Worm (Caenorhabditis elegans) whole organism, L4 larva: ENCODE results near the gene mrps-23.

ENCODE experiments used
- F10B5.3 ChIP-seq: sonication (generic microtip); optimal IDR thresholded peaks from 2 replicates; lab custom pipeline; 2016; ENCODE audit warnings: mild to moderate bottlenecking, missing genetic modification characterization, missing compliant biosample characterization
- F26F4.8 ChIP-seq: fragments of 200-800 bp; sonication (Bioruptor generic); conservative IDR thresholded peaks from 2 replicates; pipeline ENCODE4 v1.3.6; 2022; ENCODE audit warnings: missing genetic modification characterization, missing compliant biosample characterization
- F44E2.7 ChIP-seq: fragments of 200-800 bp; sonication (Bioruptor generic); IDR thresholded peaks from 2 replicates; pipeline ENCODE4 v2.1.2; 2022; ENCODE audit warnings: missing genetic modification characterization, missing compliant biosample characterization
- ZK546.5 ChIP-seq, 2 experiments: sonication (generic microtip); optimal IDR thresholded peaks; 2 replicates each; lab custom pipeline; 2017; ENCODE audit warnings: missing biosample characterization in 2 of 2, missing genetic modification characterization in 2 of 2
- aly-2 ChIP-seq: sonication (generic microtip); optimal IDR thresholded peaks from 2 replicates; lab custom pipeline; 2018; ENCODE audit warnings: missing biosample characterization, missing genetic modification characterization
- ama-1 ChIP-seq: fragments of 150-350 bp; optimal IDR thresholded peaks from 2 replicates; lab custom pipeline; 2014; ENCODE audit warnings: inconsistent platforms, mixed read lengths
- arid-1 ChIP-seq: fragments of 200-800 bp; sonication (Bioruptor generic); conservative IDR thresholded peaks from 2 replicates; pipeline ENCODE4 v1.3.6; 2022; ENCODE audit warnings: missing genetic modification reagents, missing genetic modification characterization, missing compliant biosample characterization
- ceh-20 ChIP-seq: fragments of 200-800 bp; sonication (Bioruptor generic); IDR thresholded peaks from 2 replicates; pipeline ENCODE4 v1.3.6; 2022; ENCODE audit warnings: missing genetic modification reagents, missing genetic modification characterization, missing compliant biosample characterization
- ceh-32 ChIP-seq: sonication (generic microtip); optimal IDR thresholded peaks from 2 replicates; lab custom pipeline; 2016; ENCODE audit warnings: mild to moderate bottlenecking, missing genetic modification characterization, missing compliant biosample characterization; ENCODE audit not compliant: poor library complexity
- ceh-62 ChIP-seq: sonication (generic microtip); optimal IDR thresholded peaks from 2 replicates; lab custom pipeline; 2017; ENCODE audit warnings: missing biosample characterization, missing genetic modification characterization
- ceh-82 ChIP-seq: sonication (generic microtip); optimal IDR thresholded peaks from 2 replicates; lab custom pipeline; 2017; ENCODE audit warnings: missing biosample characterization, missing genetic modification characterization
- ces-1 ChIP-seq: fragments of 150-350 bp; sonication (generic microtip); optimal IDR thresholded peaks from 4 replicates; lab custom pipeline; 2014; ENCODE audit warnings: missing biosample characterization, missing genetic modification reagents, missing genetic modification characterization
- ctbp-1 ChIP-seq: fragments of 200-800 bp; sonication (Bioruptor generic); IDR thresholded peaks from 2 replicates; pipeline ENCODE4 v1.3.6; 2022; ENCODE audit warnings: missing genetic modification reagents, missing genetic modification characterization, missing compliant biosample characterization
- daf-16 ChIP-seq, 3 experiments: sonication (generic microtip); optimal IDR thresholded peaks; 2 replicates each; lab custom pipeline; 2016 to 2017; ENCODE audit warnings: missing genetic modification characterization in 3 of 3, missing genetic modification reagents in 3 of 3, mild to moderate bottlenecking in 2 of 3, missing compliant biosample characterization in 2 of 3, missing biosample characterization in 1 of 3, moderate library complexity in 1 of 3
- daf-19 ChIP-seq: fragments of 200-800 bp; sonication (Bioruptor generic); conservative IDR thresholded peaks from 2 replicates; pipeline ENCODE4 v1.3.6; 2022; ENCODE audit warnings: missing genetic modification characterization, missing compliant biosample characterization
- dmd-6 ChIP-seq: fragments of 200-800 bp; sonication (Bioruptor generic); IDR thresholded peaks from 2 replicates; pipeline ENCODE4 v1.3.6; 2022; ENCODE audit warnings: missing genetic modification reagents, missing genetic modification characterization, missing compliant biosample characterization
- dmd-8 ChIP-seq: fragments of 200-800 bp; sonication (Bioruptor generic); IDR thresholded peaks from 2 replicates; pipeline ENCODE4 v1.3.6; 2022; ENCODE audit warnings: missing genetic modification characterization, missing compliant biosample characterization
- dve-1 ChIP-seq: sonication (generic microtip); optimal IDR thresholded peaks from 2 replicates; lab custom pipeline; 2017; ENCODE audit warnings: antibody characterized with exemption, mild to moderate bottlenecking, missing genetic modification characterization, missing compliant biosample characterization; ENCODE audit not compliant: insufficient read depth
- egl-27 ChIP-seq: sonication (generic microtip); optimal IDR thresholded peaks from 3 replicates; lab custom pipeline; 2017; ENCODE audit warnings: missing biosample characterization, missing genetic modification reagents, missing genetic modification characterization
- fos-1 ChIP-seq: fragments of 150-350 bp; optimal IDR thresholded peaks from 2 replicates; lab custom pipeline; 2014; ENCODE audit warnings: missing biosample characterization, missing genetic modification characterization
- hlh-30 ChIP-seq: sonication (generic microtip); optimal IDR thresholded peaks from 2 replicates; lab custom pipeline; 2017; ENCODE audit warnings: antibody characterized with exemption, mild to moderate bottlenecking, missing genetic modification characterization, missing compliant biosample characterization; ENCODE audit not compliant: insufficient read depth
- hmg-1.1 ChIP-seq: fragments of 200-800 bp; sonication (Bioruptor generic); IDR thresholded peaks from 2 replicates; pipeline ENCODE4 v1.3.6; 2022; ENCODE audit warnings: missing genetic modification reagents, missing genetic modification characterization, missing compliant biosample characterization
- jun-1 ChIP-seq: fragments of 150-350 bp; optimal IDR thresholded peaks from 2 replicates; lab custom pipeline; 2014; ENCODE audit warnings: missing biosample characterization, missing genetic modification reagents, missing genetic modification characterization
- lin-1 ChIP-seq: fragments of 200-800 bp; sonication (Bioruptor generic); IDR thresholded peaks from 2 replicates; pipeline ENCODE4 v1.3.6; 2022; ENCODE audit warnings: missing genetic modification reagents, missing genetic modification characterization, missing compliant biosample characterization
- lin-38 ChIP-seq: fragments of 200-800 bp; sonication (Bioruptor generic); IDR thresholded peaks from 2 replicates; pipeline ENCODE4 v1.3.6; 2022; ENCODE audit warnings: missing genetic modification reagents, missing genetic modification characterization, missing compliant biosample characterization
- lin-39 ChIP-seq: fragments of 150-350 bp; optimal IDR thresholded peaks from 2 replicates; lab custom pipeline; 2014; ENCODE audit warnings: missing biosample characterization, missing genetic modification reagents, missing genetic modification characterization
- lir-3 ChIP-seq: sonication (generic microtip); optimal IDR thresholded peaks from 2 replicates; lab custom pipeline; 2016; ENCODE audit warnings: mild to moderate bottlenecking, missing genetic modification characterization, missing compliant biosample characterization
- lsy-2 ChIP-seq, 2 experiments: fragments of 150-350 bp in 1 of 2; sonication (generic microtip) in 1 of 2; optimal IDR thresholded peaks; 2 replicates each; lab custom pipeline; 2014 to 2017; ENCODE audit warnings: missing biosample characterization in 2 of 2, missing genetic modification characterization in 2 of 2
- mdl-1 ChIP-seq, 2 experiments: fragments of 150-350 bp in 1 of 2; sonication (generic microtip) in 1 of 2; optimal IDR thresholded peaks; 2 replicates each; lab custom pipeline; 2014 to 2017; ENCODE audit warnings: missing biosample characterization in 2 of 2, missing genetic modification characterization in 2 of 2
- mdt-29 ChIP-seq: fragments of 200-800 bp; sonication (Bioruptor generic); IDR thresholded peaks from 2 replicates; pipeline ENCODE4 v1.3.6; 2022; ENCODE audit warnings: missing genetic modification reagents, missing genetic modification characterization, missing compliant biosample characterization
- mes-2 ChIP-seq: sonication (generic microtip); optimal IDR thresholded peaks from 2 replicates; lab custom pipeline; 2016; ENCODE audit warnings: missing genotype, mild to moderate bottlenecking, missing genetic modification characterization, missing compliant biosample characterization; ENCODE audit not compliant: poor library complexity, severe bottlenecking
- nhr-10 ChIP-seq: fragments of 150-350 bp; optimal IDR thresholded peaks from 2 replicates; lab custom pipeline; 2014; ENCODE audit warnings: missing biosample characterization, missing genetic modification characterization
- nhr-11 ChIP-seq: fragments of 150-350 bp; optimal IDR thresholded peaks from 2 replicates; lab custom pipeline; 2014; ENCODE audit warnings: missing biosample characterization, missing genetic modification characterization
- nhr-111 ChIP-seq: fragments of 200-800 bp; sonication (Bioruptor generic); optimal IDR thresholded peaks from 2 replicates; lab custom pipeline; 2018; ENCODE audit warnings: mild to moderate bottlenecking, missing genetic modification characterization, missing compliant biosample characterization
- nhr-77 ChIP-seq: fragments of 150-350 bp; optimal IDR thresholded peaks from 2 replicates; lab custom pipeline; 2014; ENCODE audit warnings: missing biosample characterization, missing genetic modification characterization
- saeg-2 ChIP-seq: fragments of 200-800 bp; sonication (Bioruptor generic); IDR thresholded peaks from 2 replicates; pipeline ENCODE4 v1.3.6; 2022; ENCODE audit warnings: missing genetic modification reagents, missing genetic modification characterization, missing compliant biosample characterization
- skn-1 ChIP-seq: fragments of 150-350 bp; optimal IDR thresholded peaks from 2 replicates; lab custom pipeline; 2014; ENCODE audit warnings: missing biosample characterization, missing genetic modification characterization
- snpc-4 ChIP-seq: fragments of 150-350 bp; optimal IDR thresholded peaks from 2 replicates; lab custom pipeline; 2014; ENCODE audit warnings: missing biosample characterization, missing genetic modification characterization
- tra-1 ChIP-seq: fragments of 200-800 bp; sonication (Bioruptor generic); IDR thresholded peaks from 2 replicates; pipeline ENCODE4 v1.3.6; 2022; ENCODE audit warnings: missing genetic modification reagents, missing genetic modification characterization, missing compliant biosample characterization
- unc-39 ChIP-seq: sonication (generic microtip); optimal IDR thresholded peaks from 2 replicates; lab custom pipeline; 2017; ENCODE audit warnings: missing biosample characterization, missing genetic modification characterization
- unc-62 ChIP-seq, 3 experiments: fragments of 150-350 bp in 1 of 3; sonication (generic microtip); optimal IDR thresholded peaks in 2 of 3; peaks in 1 of 3; 1 replicate in 1 of 3; 2 replicates in 2 of 3; lab custom pipeline; 2014 to 2017; ENCODE audit warnings: missing biosample characterization in 3 of 3, missing genetic modification characterization in 3 of 3, missing genetic modification reagents in 3 of 3, missing genotype in 1 of 3
- zag-1 ChIP-seq: fragments of 150-350 bp; optimal IDR thresholded peaks from 2 replicates; lab custom pipeline; 2014; ENCODE audit warnings: missing biosample characterization, missing genetic modification characterization
- zfp-2 ChIP-seq: sonication (generic microtip); optimal IDR thresholded peaks from 2 replicates; lab custom pipeline; 2016; ENCODE audit warnings: mild to moderate bottlenecking, missing genetic modification characterization, missing compliant biosample characterization
- zfp-3 ChIP-seq: fragments of 200-800 bp; sonication (Bioruptor generic); conservative IDR thresholded peaks from 2 replicates; pipeline ENCODE4 v1.3.6; 2022; ENCODE audit warnings: missing genetic modification reagents, missing genetic modification characterization, missing compliant biosample characterization

The mrps-23 gene

ce11 chrIII:9521410-9522090, 1.9 kb downstream of the mrps-23 start, which contains the start of the genes clu-1 and prp-40 (continued):
- TF ChIP-seq hmg-1.1 (GFP tag; lab: Robert Waterston, UW) (peak; percentile 80), F44E2.7 (no peak), unc-39 (tag; lab: Kevin White, UChicago) (no peak), daf-19 (no peak), zfp-2 (tag; lab: Kevin White, UChicago) (no peak), F26F4.8 (GFP tag; lab: Robert Waterston, UW) (no peak), nhr-77 (peak; percentile 78), lin-39 (tag; lab: Kevin White, UChicago) (no peak), lsy-2 (tag; optimal IDR thresholded peaks at IDR 0.05; lab: Kevin White, UChicago) (peak; percentile 70 to 94), nhr-111 (GFP tag; lab: Kevin White, UChicago) (no peak), daf-16 (GFP tag; optimal IDR thresholded peaks at IDR 0.05; lab: Kevin White, UChicago) (peak in 1 of 2 experiments; percentile 55), daf-16 (tag; optimal IDR thresholded peaks at IDR 0.05; lab: Kevin White, UChicago) (peak; percentile 72), ctbp-1 (peak; percentile 48; the same call in 1 of the 2 replicates), aly-2 (tag; lab: Kevin White, UChicago) (no peak), mdl-1 (tag; optimal IDR thresholded peaks at IDR 0.05; lab: Kevin White, UChicago) (peak in 1 of 2 experiments; percentile 37), ceh-32 (no peak), nhr-11 (tag; lab: Kevin White, UChicago) (peak; percentile 85), tra-1 (GFP tag; lab: Robert Waterston, UW) (no peak), dve-1 (tag; lab: Kevin White, UChicago) (peak; percentile 90), zfp-3 (GFP tag; lab: Robert Waterston, UW) (peak; percentile 57; the same call in 1 of the 2 replicates), dmd-6 (peak; percentile 75), saeg-2 (GFP tag; lab: Robert Waterston, UW) (no peak), unc-62 (GFP tag; optimal IDR thresholded peaks at IDR 0.05 in 1 of 2; lab: Kevin White, UChicago) (peak in 1 of 2 experiments; percentile 99), unc-62 (tag; optimal IDR thresholded peaks at IDR 0.05; lab: Kevin White, UChicago) (no peak), ama-1 (lab: Kevin White, UChicago) (peak; percentile 77), hlh-30 (tag; lab: Kevin White, UChicago) (peak; percentile 76), F10B5.3 (tag; lab: Kevin White, UChicago) (peak; percentile 36), snpc-4 (tag; lab: Kevin White, UChicago) (peak; percentile 23), egl-27 (no peak), mes-2 (peak; percentile 93), arid-1 (GFP tag; lab: Robert Waterston, UW) (peak; percentile 58; the same call in 1 of the 2 replicates), lin-1 (GFP tag; lab: Robert Waterston, UW) (no peak), ceh-62 (no peak), ces-1 (GFP tag; lab: Kevin White, UChicago) (no peak), fos-1 (tag; lab: Kevin White, UChicago) (no peak)

- TF ChIP-seq nhr-10 (tag; lab: Kevin White, UChicago) (no peak), daf-16 (GFP tag; optimal IDR thresholded peaks at IDR 0.05; lab: Kevin White, UChicago) (no peak), daf-16 (tag; optimal IDR thresholded peaks at IDR 0.05; lab: Kevin White, UChicago) (peak; percentile 5)
These were observed 7.3 kb downstream of the mrps-23 start, which contains the start of gene F55H2.7 for ce11 chrIII:9516148-9516547. F55H2.7 (minus strand) TSS chrIII:9516248.

ce11 chrIII:9513569-9513968, 9.9 kb downstream of the mrps-23 start, which contains the start of gene F55H2.8:
F55H2.8 (plus strand) TSS chrIII:9513869.
- no peak for TF ChIP-seq tra-1 (GFP tag; lab: Robert Waterston, UW)
- TF ChIP-seq jun-1 (tag; lab: Kevin White, UChicago): no peak
- TF ChIP-seq F26F4.8 (GFP tag; lab: Robert Waterston, UW): no peak
- no peak for TF ChIP-seq dmd-8 (GFP tag; lab: Robert Waterston, UW)
- TF ChIP-seq ama-1 (lab: Kevin White, UChicago): no peak
- TF ChIP-seq skn-1 (tag; lab: Kevin White, UChicago): no peak
- TF ChIP-seq lir-3: no peak
- no peak for TF ChIP-seq nhr-77
- no peak for TF ChIP-seq lin-38 (GFP tag; lab: Robert Waterston, UW)
- no peak for TF ChIP-seq lin-39 (tag; lab: Kevin White, UChicago)
- TF ChIP-seq zag-1 (tag; lab: Kevin White, UChicago): no peak
- no peak for TF ChIP-seq ZK546.5 (tag; optimal IDR thresholded peaks at IDR 0.05; lab: Kevin White, UChicago)
- TF ChIP-seq ceh-20: no peak
- TF ChIP-seq mdt-29 (GFP tag; lab: Robert Waterston, UW): no peak
- no peak for TF ChIP-seq ceh-82 (tag; lab: Kevin White, UChicago)
